1 fruit fly cellular context compared by ENCODE assay signal in genomic region chrX:3414003-3414767, dm6.
TF ChIP-seq lines count a peak whose summit lies in the region.

No protein-coding gene starts in this region.

TF ChIP-seq in whole organism, embryonic, 481 proteins besides CTCF, POLR2A, EP300 and RAD21 (continued from another document and continues in another):
- peak; percentile 31; the same call in 1 of the 2 replicates for TF ChIP-seq Taf1 (GFP tag; IDR thresholded peaks at IDR 0.05; lab: Robert Waterston, UW)
- no peak for TF ChIP-seq btn (GFP tag; optimal IDR thresholded peaks at IDR 0.05; lab: Kevin White, UChicago)
- TF ChIP-seq Awh (GFP tag; IDR thresholded peaks at IDR 0.05; lab: Robert Waterston, UW): no peak
- TF ChIP-seq CG9817 (tag; optimal IDR thresholded peaks at IDR 0.05; lab: Kevin White, UChicago): peak; percentile 67
- TF ChIP-seq Abd-B (GFP tag; optimal IDR thresholded peaks at IDR 0.05; lab: Kevin White, UChicago): peak; percentile 35
- TF ChIP-seq CG17359 (tag; optimal IDR thresholded peaks at IDR 0.05; lab: Kevin White, UChicago): peak; percentile 81
- 0 out of 3 replicates have a peak, but pooled peaks have one; percentile 29 for TF ChIP-seq Aef1 (GFP tag; IDR thresholded peaks at IDR 0.05; lab: Robert Waterston, UW)
- no peak for TF ChIP-seq aop (GFP tag; IDR thresholded peaks at IDR 0.05; lab: Robert Waterston, UW)
- TF ChIP-seq vfl (GFP tag; optimal IDR thresholded peaks at IDR 0.05; lab: Kevin White, UChicago): peak; percentile 10
- 0 out of 2 replicates have a peak, but pooled peaks have one; percentile 27 for TF ChIP-seq CG11247 (GFP tag; IDR thresholded peaks at IDR 0.05; lab: Robert Waterston, UW)
- TF ChIP-seq Sox100B (GFP tag; optimal IDR thresholded peaks at IDR 0.05; lab: Kevin White, UChicago): peak; percentile 88
- peak; percentile 56 for TF ChIP-seq CG12104 (GFP tag; optimal IDR thresholded peaks at IDR 0.05; lab: Kevin White, UChicago)
- TF ChIP-seq YL-1 (GFP tag; optimal IDR thresholded peaks at IDR 0.05; lab: Kevin White, UChicago): no peak
- TF ChIP-seq ATbp (GFP tag; optimal IDR thresholded peaks at IDR 0.05; lab: Kevin White, UChicago): peak; percentile 34
- no peak for TF ChIP-seq CG14965 (GFP tag; optimal IDR thresholded peaks at IDR 0.05; lab: Kevin White, UChicago; ENCODE audit: borderline replicate concordance)
- TF ChIP-seq Nf-YC (tag; optimal IDR thresholded peaks at IDR 0.05; lab: Kevin White, UChicago): peak; percentile 21
- TF ChIP-seq CG5180 (GFP tag; optimal IDR thresholded peaks at IDR 0.05; lab: Kevin White, UChicago): peak; percentile 1
- peak; percentile 22 for TF ChIP-seq Usf (GFP tag; optimal IDR thresholded peaks at IDR 0.05; lab: Kevin White, UChicago)
- TF ChIP-seq Atf-2 (GFP tag; optimal IDR thresholded peaks at IDR 0.05; lab: Kevin White, UChicago): no peak
- peak; percentile 68; the same call in 2 of the 3 replicates for TF ChIP-seq Dbx (GFP tag; IDR thresholded peaks at IDR 0.05; lab: Robert Waterston, UW)
- TF ChIP-seq CG3838 (GFP tag; optimal IDR thresholded peaks at IDR 0.05; lab: Kevin White, UChicago): no peak
- TF ChIP-seq CG7556 (GFP tag; optimal IDR thresholded peaks at IDR 0.05; lab: Kevin White, UChicago): peak; percentile 85
- TF ChIP-seq stc (GFP tag; IDR thresholded peaks at IDR 0.05; lab: Robert Waterston, UW): 0 out of 2 replicates have a peak, but pooled peaks have one; percentile 30
- no peak for TF ChIP-seq Dref (GFP tag; IDR thresholded peaks at IDR 0.05; lab: Robert Waterston, UW)
- no peak for TF ChIP-seq Sin3A (optimal IDR thresholded peaks at IDR 0.05; lab: Kevin White, UChicago)
- TF ChIP-seq CG6791 (GFP tag; IDR thresholded peaks at IDR 0.05; lab: Robert Waterston, UW; ENCODE audit: partially characterized antibody): no peak
- peak; percentile 34 for TF ChIP-seq CG3407 (GFP tag; optimal IDR thresholded peaks at IDR 0.05; lab: Kevin White, UChicago)
- TF ChIP-seq sim (GFP tag; IDR thresholded peaks at IDR 0.05; lab: Robert Waterston, UW): no peak
- TF ChIP-seq CG3163 (GFP tag; optimal IDR thresholded peaks at IDR 0.05; lab: Kevin White, UChicago): no peak
- peak; percentile 58 for TF ChIP-seq D19B (GFP tag; optimal IDR thresholded peaks at IDR 0.05; lab: Kevin White, UChicago)
- peak in 1 of 2 experiments; percentile 18 for TF ChIP-seq Pdp1 (GFP tag; optimal IDR thresholded peaks at IDR 0.05; lab: Kevin White, UChicago)
- no peak for TF ChIP-seq CG15073 (GFP tag; optimal IDR thresholded peaks at IDR 0.05; lab: Kevin White, UChicago)
- TF ChIP-seq seq (GFP tag; IDR thresholded peaks at IDR 0.05; lab: Robert Waterston, UW): peak; percentile 62
- TF ChIP-seq Asciz (GFP tag; optimal IDR thresholded peaks at IDR 0.05; lab: Kevin White, UChicago): peak; percentile 62
- TF ChIP-seq chinmo (GFP tag; IDR thresholded peaks at IDR 0.05; lab: Robert Waterston, UW; ENCODE audit: partially characterized antibody): 0 out of 4 replicates have a peak, but pooled peaks have one; percentile 40
- TF ChIP-seq fd96Cb (tag; optimal IDR thresholded peaks at IDR 0.05; lab: Kevin White, UChicago): peak; percentile 74
- TF ChIP-seq CG17912 (GFP tag; optimal IDR thresholded peaks at IDR 0.05; lab: Kevin White, UChicago): no peak
- no peak for TF ChIP-seq Nf-YA (GFP tag; IDR thresholded peaks at IDR 0.05; lab: Robert Waterston, UW)
- peak; percentile 39; the same call in 1 of the 2 replicates for TF ChIP-seq CG4404 (GFP tag; IDR thresholded peaks at IDR 0.05; lab: Robert Waterston, UW)
- no peak for TF ChIP-seq nmo (GFP tag; optimal IDR thresholded peaks at IDR 0.05; lab: Kevin White, UChicago)
- TF ChIP-seq CG16815 (GFP tag; optimal IDR thresholded peaks at IDR 0.05; lab: Kevin White, UChicago): peak; percentile 8
- no peak for TF ChIP-seq Atf3 (GFP tag; optimal IDR thresholded peaks at IDR 0.05; lab: Kevin White, UChicago)
- no peak for TF ChIP-seq ap (GFP tag; IDR thresholded peaks at IDR 0.05; lab: Robert Waterston, UW)
- TF ChIP-seq NC2α (GFP tag; optimal IDR thresholded peaks at IDR 0.05; lab: Kevin White, UChicago): no peak
- no peak for TF ChIP-seq CG30020 (tag; optimal IDR thresholded peaks at IDR 0.05; lab: Kevin White, UChicago)
- no peak; the same call in 2 of the 3 replicates for TF ChIP-seq so (GFP tag; IDR thresholded peaks at IDR 0.05; lab: Robert Waterston, UW)
- TF ChIP-seq CG17802 (tag; optimal IDR thresholded peaks at IDR 0.05; lab: Kevin White, UChicago): no peak
- TF ChIP-seq bcd (GFP tag; optimal IDR thresholded peaks at IDR 0.05; lab: Kevin White, UChicago): peak; percentile 61
- no peak for TF ChIP-seq crc (GFP tag; optimal IDR thresholded peaks at IDR 0.05; lab: Kevin White, UChicago)
- TF ChIP-seq tgo (GFP tag; IDR thresholded peaks at IDR 0.05; lab: Robert Waterston, UW): peak; percentile 65
- peak; percentile 74 for TF ChIP-seq Fer3 (tag; optimal IDR thresholded peaks at IDR 0.05; lab: Kevin White, UChicago)
- TF ChIP-seq pan (optimal IDR thresholded peaks at IDR 0.05; lab: Kevin White, UChicago): no peak
- peak in 1 of 2 experiments; percentile 49 for TF ChIP-seq pan (GFP tag; optimal IDR thresholded peaks at IDR 0.05 in 1 of 2, IDR thresholded peaks at IDR 0.05 in 1 of 2)
- peak; percentile 58; the same call in 1 of the 2 replicates for TF ChIP-seq ara (GFP tag; IDR thresholded peaks at IDR 0.05; lab: Robert Waterston, UW)
- TF ChIP-seq dm (GFP tag; optimal IDR thresholded peaks at IDR 0.05; lab: Kevin White, UChicago): no peak
- TF ChIP-seq ab (GFP tag; optimal IDR thresholded peaks at IDR 0.05; lab: Kevin White, UChicago): no peak
- TF ChIP-seq lmd (GFP tag; IDR thresholded peaks at IDR 0.05; lab: Robert Waterston, UW): peak; percentile 70; the same call in 1 of the 2 replicates
- TF ChIP-seq ttk (GFP tag; IDR thresholded peaks at IDR 0.05; lab: Robert Waterston, UW): no peak
- TF ChIP-seq CG10274 (GFP tag; optimal IDR thresholded peaks at IDR 0.05; lab: Kevin White, UChicago): no peak
- TF ChIP-seq Hsf (GFP tag; optimal IDR thresholded peaks at IDR 0.05; lab: Kevin White, UChicago): peak; percentile 30
- TF ChIP-seq row (GFP tag; IDR thresholded peaks at IDR 0.05; lab: Robert Waterston, UW): peak; percentile 75
- peak; percentile 36 for TF ChIP-seq Antp (GFP tag; optimal IDR thresholded peaks at IDR 0.05; lab: Kevin White, UChicago)
- peak; percentile 62 for TF ChIP-seq caup (GFP tag; optimal IDR thresholded peaks at IDR 0.05; lab: Kevin White, UChicago; ENCODE audit: severe bottlenecking)
- TF ChIP-seq Side (GFP tag; optimal IDR thresholded peaks at IDR 0.05; lab: Kevin White, UChicago): peak; percentile 24
- no peak for TF ChIP-seq CG4730 (GFP tag; IDR thresholded peaks at IDR 0.05; lab: Robert Waterston, UW)
- TF ChIP-seq CG9215 (GFP tag; IDR thresholded peaks at IDR 0.05; lab: Robert Waterston, UW): peak; percentile 61
- TF ChIP-seq lilli (GFP tag; optimal IDR thresholded peaks at IDR 0.05; lab: Kevin White, UChicago): peak; percentile 61
- no peak for TF ChIP-seq dimm (GFP tag; IDR thresholded peaks at IDR 0.05; lab: Robert Waterston, UW)
- no peak for TF ChIP-seq CG8290 (GFP tag; optimal IDR thresholded peaks at IDR 0.05; lab: Kevin White, UChicago)
- peak in 1 of 2 experiments; percentile 0 for TF ChIP-seq CG8290 (tag; optimal IDR thresholded peaks at IDR 0.05; lab: Kevin White, UChicago)
- TF ChIP-seq CG2116 (GFP tag; optimal IDR thresholded peaks at IDR 0.05; lab: Kevin White, UChicago): peak; percentile 25
- TF ChIP-seq pfk (GFP tag; optimal IDR thresholded peaks at IDR 0.05; lab: Kevin White, UChicago): no peak
- TF ChIP-seq br (optimal IDR thresholded peaks at IDR 0.05; lab: Kevin White, UChicago): no peak
- TF ChIP-seq zfh1 (GFP tag; IDR thresholded peaks at IDR 0.05; lab: Robert Waterston, UW): peak; percentile 66
- TF ChIP-seq CG10431 (GFP tag; optimal IDR thresholded peaks at IDR 0.05; lab: Kevin White, UChicago): no peak
- no peak for TF ChIP-seq CG10321 (GFP tag; IDR thresholded peaks at IDR 0.05; lab: Robert Waterston, UW)
- TF ChIP-seq Hmx (GFP tag; optimal IDR thresholded peaks at IDR 0.05; lab: Kevin White, UChicago): no peak
- peak; percentile 74 for TF ChIP-seq CG12391 (tag; optimal IDR thresholded peaks at IDR 0.05; lab: Kevin White, UChicago)
- no peak for TF ChIP-seq Lhr (GFP tag; optimal IDR thresholded peaks at IDR 0.05; lab: Kevin White, UChicago)
- peak; percentile 32; the same call in 2 of the 3 replicates for TF ChIP-seq CG14050 (GFP tag; IDR thresholded peaks at IDR 0.05; lab: Robert Waterston, UW)
- TF ChIP-seq CG11085 (GFP tag; IDR thresholded peaks at IDR 0.05; lab: Robert Waterston, UW): peak; percentile 32; the same call in 1 of the 2 replicates
- no peak for TF ChIP-seq gce (GFP tag; IDR thresholded peaks at IDR 0.05; lab: Robert Waterston, UW)
- no peak for TF ChIP-seq ERR (GFP tag; optimal IDR thresholded peaks at IDR 0.05; lab: Kevin White, UChicago)
- no peak for TF ChIP-seq CG9609 (GFP tag; optimal IDR thresholded peaks at IDR 0.05; lab: Kevin White, UChicago)
- peak; percentile 81 for TF ChIP-seq dysf (GFP tag; IDR thresholded peaks at IDR 0.05; lab: Robert Waterston, UW)
- TF ChIP-seq Chrac-16 (GFP tag; optimal IDR thresholded peaks at IDR 0.05; lab: Kevin White, UChicago): peak; percentile 27
- TF ChIP-seq CG11398 (GFP tag; optimal IDR thresholded peaks at IDR 0.05; lab: Kevin White, UChicago): no peak
- peak; percentile 25 for TF ChIP-seq CG10654 (GFP tag; optimal IDR thresholded peaks at IDR 0.05; lab: Kevin White, UChicago)
- no peak for TF ChIP-seq bigmax (GFP tag; optimal IDR thresholded peaks at IDR 0.05; lab: Kevin White, UChicago)
- 0 out of 2 replicates have a peak, but pooled peaks have one; percentile 35 for TF ChIP-seq crol (GFP tag; IDR thresholded peaks at IDR 0.05; lab: Robert Waterston, UW)
- TF ChIP-seq CG11723 (GFP tag; optimal IDR thresholded peaks at IDR 0.05; lab: Kevin White, UChicago): peak; percentile 45
- peak; percentile 44 for TF ChIP-seq ssp (GFP tag; IDR thresholded peaks at IDR 0.05; lab: Robert Waterston, UW)
- peak; percentile 86 for TF ChIP-seq CG2678 (tag; optimal IDR thresholded peaks at IDR 0.05; lab: Kevin White, UChicago)
- no peak for TF ChIP-seq slp2 (GFP tag; optimal IDR thresholded peaks at IDR 0.05; lab: Kevin White, UChicago)
- no peak for TF ChIP-seq CG13287 (GFP tag; IDR thresholded peaks at IDR 0.05; lab: Robert Waterston, UW; ENCODE audit: partially characterized antibody)
- peak; percentile 85 for TF ChIP-seq CG3281 (GFP tag; optimal IDR thresholded peaks at IDR 0.05; lab: Kevin White, UChicago)
- peak; percentile 52; the same call in 1 of the 3 replicates for TF ChIP-seq CG11093 (GFP tag; IDR thresholded peaks at IDR 0.05; lab: Robert Waterston, UW)
- TF ChIP-seq Rfx (GFP tag; IDR thresholded peaks at IDR 0.05; lab: Robert Waterston, UW): peak; percentile 73
- no peak for TF ChIP-seq z (GFP tag; IDR thresholded peaks at IDR 0.05; lab: Robert Waterston, UW)
- TF ChIP-seq sqz (GFP tag; optimal IDR thresholded peaks at IDR 0.05; lab: Kevin White, UChicago): no peak
- TF ChIP-seq CG9797 (GFP tag; optimal IDR thresholded peaks at IDR 0.05; lab: Kevin White, UChicago): no peak
- TF ChIP-seq lov (optimal IDR thresholded peaks at IDR 0.05; lab: Kevin White, UChicago): no peak
- TF ChIP-seq lov (GFP tag; IDR thresholded peaks at IDR 0.05; lab: Robert Waterston, UW): no peak
- TF ChIP-seq CG2202 (tag; optimal IDR thresholded peaks at IDR 0.05; lab: Kevin White, UChicago): peak; percentile 4
- peak; percentile 17 for TF ChIP-seq Max (GFP tag; optimal IDR thresholded peaks at IDR 0.05; lab: Kevin White, UChicago)
- no peak for TF ChIP-seq Neu2 (GFP tag; optimal IDR thresholded peaks at IDR 0.05; lab: Kevin White, UChicago; ENCODE audit: borderline replicate concordance)
- no peak for TF ChIP-seq corto (GFP tag; optimal IDR thresholded peaks at IDR 0.05; lab: Kevin White, UChicago)
- peak; percentile 33; the same call in 1 of the 2 replicates for TF ChIP-seq CG14441 (GFP tag; IDR thresholded peaks at IDR 0.05; lab: Robert Waterston, UW)
- TF ChIP-seq CG34422 (GFP tag; IDR thresholded peaks at IDR 0.05; lab: Robert Waterston, UW): peak; percentile 48; the same call in 2 of the 3 replicates
- no peak for TF ChIP-seq peb (GFP tag; IDR thresholded peaks at IDR 0.05; lab: Robert Waterston, UW)
- TF ChIP-seq CG15011 (GFP tag; optimal IDR thresholded peaks at IDR 0.05; lab: Kevin White, UChicago): no peak
- peak; percentile 29 for TF ChIP-seq Deaf1 (tag; optimal IDR thresholded peaks at IDR 0.05; lab: Kevin White, UChicago)
- no peak for TF ChIP-seq CG4707 (GFP tag; optimal IDR thresholded peaks at IDR 0.05; lab: Kevin White, UChicago)
- no peak for TF ChIP-seq tna (GFP tag; IDR thresholded peaks at IDR 0.05; lab: Robert Waterston, UW; ENCODE audit: partially characterized antibody)
- peak; percentile 74 for TF ChIP-seq CG11695 (GFP tag; IDR thresholded peaks at IDR 0.05; lab: Robert Waterston, UW)
- peak; percentile 55 for TF ChIP-seq CG17829 (tag; optimal IDR thresholded peaks at IDR 0.05; lab: Kevin White, UChicago)
- TF ChIP-seq CG10543 (GFP tag; optimal IDR thresholded peaks at IDR 0.05; lab: Kevin White, UChicago): peak; percentile 11
- TF ChIP-seq NfI (GFP tag; optimal IDR thresholded peaks at IDR 0.05; lab: Kevin White, UChicago): peak; percentile 65
- no peak for TF ChIP-seq CG18764 (GFP tag; optimal IDR thresholded peaks at IDR 0.05; lab: Kevin White, UChicago)
- peak; percentile 73 for TF ChIP-seq sob (GFP tag; IDR thresholded peaks at IDR 0.05; lab: Robert Waterston, UW)
- peak; percentile 60 for TF ChIP-seq HHEX (GFP tag; optimal IDR thresholded peaks at IDR 0.05; lab: Kevin White, UChicago)
- TF ChIP-seq lab (GFP tag; optimal IDR thresholded peaks at IDR 0.05; lab: Kevin White, UChicago): peak; percentile 80
- peak; percentile 71 for TF ChIP-seq CG2120 (GFP tag; optimal IDR thresholded peaks at IDR 0.05; lab: Kevin White, UChicago)
- TF ChIP-seq cg (GFP tag; optimal IDR thresholded peaks at IDR 0.05; lab: Kevin White, UChicago): no peak
- TF ChIP-seq CG7271 (tag; optimal IDR thresholded peaks at IDR 0.05; lab: Kevin White, UChicago): no peak
- no peak for TF ChIP-seq CG4282 (GFP tag; optimal IDR thresholded peaks at IDR 0.05; lab: Kevin White, UChicago)
- TF ChIP-seq Dek (tag; optimal IDR thresholded peaks at IDR 0.05; lab: Kevin White, UChicago): peak; percentile 74
- TF ChIP-seq CG18011 (GFP tag; optimal IDR thresholded peaks at IDR 0.05; lab: Kevin White, UChicago): no peak
- TF ChIP-seq CG11504 (tag; optimal IDR thresholded peaks at IDR 0.05; lab: Kevin White, UChicago): peak; percentile 83
- peak; percentile 27 for TF ChIP-seq Nf-YB (GFP tag; optimal IDR thresholded peaks at IDR 0.05; lab: Kevin White, UChicago)
- no peak for TF ChIP-seq mirr (GFP tag; optimal IDR thresholded peaks at IDR 0.05; lab: Kevin White, UChicago)
- TF ChIP-seq Ssrp (tag; optimal IDR thresholded peaks at IDR 0.05; lab: Kevin White, UChicago): peak; percentile 70
